Fruit fly (Drosophila melanogaster) whole organism, embryonic: Measurements from ENCODE around the gene CG34041.

Experiments used
- CG10147 ChIP-seq: fragments of 200-800 bp; sonication (Bioruptor generic); optimal IDR thresholded peaks from 2 replicates; lab custom pipeline; 2019; ENCODE audit warnings: missing biosample characterization, mild to moderate bottlenecking, missing genetic modification characterization, moderate library complexity
- CG10321 ChIP-seq: fragments of 200-800 bp; sonication (Bioruptor generic); IDR thresholded peaks from 2 replicates; pipeline ENCODE4 v1.3.6; 2022; ENCODE audit warnings: missing biosample characterization, missing genetic modification characterization
- CG5180 ChIP-seq: fragments of 200-800 bp; sonication (Bioruptor generic); optimal IDR thresholded peaks from 3 replicates; lab custom pipeline; 2017; ENCODE audit warnings: missing biosample characterization, missing genetic modification characterization, mild to moderate bottlenecking, moderate library complexity, missing genetic modification reagents
- Dll ChIP-seq: fragments of 200-800 bp; sonication (Bioruptor generic); IDR thresholded peaks from 4 replicates; pipeline ENCODE4 v1.3.6; 2022; ENCODE audit warnings: missing biosample characterization, missing genetic modification characterization; ENCODE audit not compliant: partially characterized antibody
- Sry-β ChIP-seq: fragments of 200-800 bp; sonication (Bioruptor generic); optimal IDR thresholded peaks from 2 replicates; lab custom pipeline; 2018; ENCODE audit warnings: missing biosample characterization, mild to moderate bottlenecking, missing genetic modification characterization, moderate library complexity
- az2 ChIP-seq: fragments of 200-800 bp; sonication (Bioruptor generic); optimal IDR thresholded peaks from 3 replicates; lab custom pipeline; 2016; ENCODE audit warnings: missing biosample characterization, missing genetic modification characterization
- bigmax ChIP-seq: fragments of 200-800 bp; sonication (Bioruptor generic); optimal IDR thresholded peaks from 2 replicates; lab custom pipeline; 2018; ENCODE audit warnings: missing biosample characterization, mild to moderate bottlenecking, missing genetic modification characterization
- danr ChIP-seq: fragments of 200-800 bp; sonication (Bioruptor generic); IDR thresholded peaks from 2 replicates; pipeline ENCODE4 v1.3.6; 2022; ENCODE audit warnings: missing biosample characterization, missing genetic modification characterization
- run ChIP-seq: fragments of 200-800 bp; sonication (Bioruptor generic); optimal IDR thresholded peaks from 3 replicates; lab custom pipeline; 2018; ENCODE audit warnings: missing biosample characterization, mild to moderate bottlenecking, missing genetic modification characterization
- stc ChIP-seq: fragments of 200-800 bp; sonication (Bioruptor generic); IDR thresholded peaks from 2 replicates; pipeline ENCODE4 v1.3.6; 2022; ENCODE audit warnings: missing biosample characterization, missing genetic modification characterization

dm6 chr3R:30500226-30500625 is 7.6 kb upstream of the CG34041 start, which contains the start of gene PH4alphaNE1:
- no peak for TF ChIP-seq Sry-β (GFP tag; lab: Kevin White, UChicago)
- TF ChIP-seq CG10147 (GFP tag; lab: Kevin White, UChicago) = no peak
- no peak for TF ChIP-seq CG5180 (GFP tag; lab: Kevin White, UChicago)
- TF ChIP-seq danr (GFP tag; lab: Robert Waterston, UW) = no peak
- no peak for TF ChIP-seq run (tag; lab: Kevin White, UChicago)
- TF ChIP-seq bigmax (GFP tag; lab: Kevin White, UChicago) = no peak
- TF ChIP-seq Dll (GFP tag; lab: Robert Waterston, UW) = no peak
- TF ChIP-seq az2 (GFP tag; lab: Kevin White, UChicago) = no peak
- no peak for TF ChIP-seq stc (GFP tag; lab: Robert Waterston, UW)
- TF ChIP-seq CG10321 (GFP tag; lab: Robert Waterston, UW) = no peak
